Fruit fly (Drosophila melanogaster) whole organism, embryonic: ENCODE results near the gene CG31793.

ENCODE experiments used
- Bgb ChIP-seq: fragments of 200-800 bp; sonication (Bioruptor generic); IDR thresholded peaks from 2 replicates; pipeline ENCODE4 v1.3.6; 2022; ENCODE audit warnings: missing biosample characterization, missing genetic modification characterization; ENCODE audit not compliant: partially characterized antibody
- CG10274 ChIP-seq: fragments of 200-800 bp; sonication (Bioruptor generic); optimal IDR thresholded peaks from 3 replicates; lab custom pipeline; 2017; ENCODE audit warnings: missing biosample characterization, mild to moderate bottlenecking, missing genetic modification characterization
- CG10366 ChIP-seq: fragments of 200-800 bp; sonication (Bioruptor generic); IDR thresholded peaks from 2 replicates; pipeline ENCODE4 v1.3.6; 2022; ENCODE audit warnings: missing biosample characterization, missing genetic modification characterization
- CG11398 ChIP-seq: fragments of 200-800 bp; sonication (Bioruptor generic); optimal IDR thresholded peaks from 2 replicates; lab custom pipeline; 2016; ENCODE audit warnings: missing biosample characterization, missing genetic modification characterization
- CG13624 ChIP-seq: fragments of 200-800 bp; sonication (Bioruptor generic); optimal IDR thresholded peaks from 2 replicates; lab custom pipeline; 2016; ENCODE audit warnings: missing biosample characterization, missing genetic modification characterization
- CG15269 ChIP-seq: fragments of 200-800 bp; sonication (Bioruptor generic); optimal IDR thresholded peaks from 2 replicates; lab custom pipeline; 2018; ENCODE audit warnings: missing biosample characterization, mild to moderate bottlenecking, missing genetic modification characterization, moderate library complexity
- CG17802 ChIP-seq: fragments of 200-800 bp; sonication (Bioruptor generic); optimal IDR thresholded peaks from 2 replicates; lab custom pipeline; 2018; ENCODE audit warnings: missing biosample characterization, mild to moderate bottlenecking, missing genetic modification characterization, moderate library complexity
- CG2889 ChIP-seq: fragments of 200-800 bp; sonication (Bioruptor generic); IDR thresholded peaks from 3 replicates; pipeline ENCODE4 v1.3.6; 2022; ENCODE audit warnings: missing biosample characterization, missing genetic modification characterization
- CG32772 ChIP-seq: fragments of 200-800 bp; sonication (Bioruptor generic); IDR thresholded peaks from 2 replicates; pipeline ENCODE4 v1.3.6; 2022; ENCODE audit warnings: missing biosample characterization, missing genetic modification characterization
- CG3407 ChIP-seq: fragments of 200-800 bp; sonication (Bioruptor generic); optimal IDR thresholded peaks from 2 replicates; lab custom pipeline; 2018; ENCODE audit warnings: missing biosample characterization, mild to moderate bottlenecking, missing genetic modification characterization
- CG4404 ChIP-seq: fragments of 200-800 bp; sonication (Bioruptor generic); IDR thresholded peaks from 2 replicates; pipeline ENCODE4 v1.3.6; 2022; ENCODE audit warnings: missing biosample characterization, missing genetic modification characterization
- CG4424 ChIP-seq: fragments of 200-800 bp; sonication (Bioruptor generic); optimal IDR thresholded peaks from 3 replicates; lab custom pipeline; 2016; ENCODE audit warnings: missing biosample characterization, missing genetic modification characterization
- CG6272 ChIP-seq: fragments of 200-800 bp; sonication (Bioruptor generic); IDR thresholded peaks from 2 replicates; pipeline ENCODE4 v1.3.6; 2022; ENCODE audit warnings: missing biosample characterization, missing genetic modification characterization
- CG6683 ChIP-seq: fragments of 200-800 bp; sonication (Bioruptor generic); optimal IDR thresholded peaks from 2 replicates; lab custom pipeline; 2017; ENCODE audit warnings: missing biosample characterization, mild to moderate bottlenecking, missing genetic modification characterization, missing genetic modification reagents
- CG6813 ChIP-seq: fragments of 200-800 bp; sonication (Bioruptor generic); optimal IDR thresholded peaks from 2 replicates; lab custom pipeline; 2017; ENCODE audit warnings: missing biosample characterization, missing genetic modification characterization, mild to moderate bottlenecking, moderate library complexity, missing genetic modification reagents
- CG7745 ChIP-seq: fragments of 200-800 bp; sonication (Bioruptor generic); optimal IDR thresholded peaks from 2 replicates; lab custom pipeline; 2018; ENCODE audit warnings: missing biosample characterization, mild to moderate bottlenecking, missing genetic modification characterization, moderate library complexity
- CG7987 ChIP-seq: fragments of 200-800 bp; sonication (Bioruptor generic); optimal IDR thresholded peaks from 2 replicates; lab custom pipeline; 2018; ENCODE audit warnings: missing biosample characterization, mild to moderate bottlenecking, missing genetic modification characterization, moderate library complexity
- CG9797 ChIP-seq: fragments of 200-800 bp; sonication (Bioruptor generic); optimal IDR thresholded peaks from 3 replicates; lab custom pipeline; 2018; ENCODE audit warnings: missing biosample characterization, mild to moderate bottlenecking, missing genetic modification characterization
- CG9817 ChIP-seq: fragments of 200-800 bp; sonication (Bioruptor generic); optimal IDR thresholded peaks from 2 replicates; lab custom pipeline; 2018; ENCODE audit warnings: missing biosample characterization, mild to moderate bottlenecking, missing genetic modification characterization, moderate library complexity
- Deaf1 ChIP-seq: fragments of 200-800 bp; optimal IDR thresholded peaks from 3 replicates; lab custom pipeline; 2019; ENCODE audit warnings: missing biosample characterization, mild to moderate bottlenecking, missing genetic modification characterization, moderate library complexity
- Dip2 ChIP-seq: fragments of 200-800 bp; sonication (Bioruptor generic); IDR thresholded peaks from 2 replicates; pipeline ENCODE4 v1.3.6; 2022; ENCODE audit warnings: missing biosample characterization, missing genetic modification characterization
- Doc3 ChIP-seq: fragments of 200-800 bp; sonication (Bioruptor generic); IDR thresholded peaks from 3 replicates; pipeline ENCODE4 v1.3.6; 2022; ENCODE audit warnings: missing biosample characterization, missing genetic modification characterization; ENCODE audit not compliant: partially characterized antibody
- Dref ChIP-seq: fragments of 200-800 bp; sonication (Bioruptor generic); IDR thresholded peaks from 2 replicates; pipeline ENCODE4 v1.3.6; 2022; ENCODE audit warnings: missing biosample characterization, missing genetic modification characterization
- HmgD ChIP-seq: fragments of 200-800 bp; sonication (Bioruptor generic); optimal IDR thresholded peaks from 3 replicates; lab custom pipeline; 2016; ENCODE audit warnings: missing biosample characterization, missing genetic modification characterization
- HmgZ ChIP-seq: fragments of 200-800 bp; sonication (Bioruptor generic); optimal IDR thresholded peaks from 2 replicates; lab custom pipeline; 2018; ENCODE audit warnings: missing biosample characterization, mild to moderate bottlenecking, missing genetic modification characterization
- Lpt ChIP-seq: fragments of >200 bp; optimal IDR thresholded peaks from 2 replicates; lab custom pipeline; 2018; ENCODE audit warnings: missing biosample characterization, missing genetic modification characterization
- Max ChIP-seq: fragments of 200-800 bp; sonication (Bioruptor generic); optimal IDR thresholded peaks from 2 replicates; lab custom pipeline; 2016; ENCODE audit warnings: missing biosample characterization, mild to moderate bottlenecking, missing genetic modification characterization
- Meics ChIP-seq: fragments of 200-800 bp; sonication (Bioruptor generic); optimal IDR thresholded peaks from 2 replicates; lab custom pipeline; 2017; ENCODE audit warnings: missing biosample characterization, mild to moderate bottlenecking, missing genetic modification characterization
- Mes4 ChIP-seq: fragments of 200-800 bp; sonication (Bioruptor generic); optimal IDR thresholded peaks from 2 replicates; lab custom pipeline; 2016; ENCODE audit warnings: missing biosample characterization, missing genetic modification characterization
- Oaz ChIP-seq: fragments of 200-800 bp; sonication (Bioruptor generic); IDR thresholded peaks from 2 replicates; pipeline ENCODE4 v1.3.6; 2022; ENCODE audit warnings: missing biosample characterization, missing genetic modification characterization
- Oli ChIP-seq: fragments of 200-800 bp; sonication (Bioruptor generic); optimal IDR thresholded peaks from 2 replicates; lab custom pipeline; 2018; ENCODE audit warnings: missing biosample characterization, mild to moderate bottlenecking, missing genetic modification characterization, moderate library complexity
- Tbp ChIP-seq: fragments of >200 bp; optimal IDR thresholded peaks from 2 replicates; lab custom pipeline; 2018; ENCODE audit warnings: missing biosample characterization, missing genetic modification characterization
- Vsx1 ChIP-seq: fragments of 200-800 bp; sonication (Bioruptor generic); optimal IDR thresholded peaks from 2 replicates; lab custom pipeline; 2017; ENCODE audit warnings: missing biosample characterization, mild to moderate bottlenecking, missing genetic modification characterization, missing genetic modification reagents
- abd-A ChIP-seq: fragments of 200-800 bp; sonication (Bioruptor generic); optimal IDR thresholded peaks from 3 replicates; lab custom pipeline; 2019; ENCODE audit warnings: missing biosample characterization, mild to moderate bottlenecking, missing genetic modification characterization, moderate library complexity
- ash1 ChIP-seq: fragments of 200-800 bp; sonication (Bioruptor generic); optimal IDR thresholded peaks from 2 replicates; lab custom pipeline; 2018; ENCODE audit warnings: missing biosample characterization, mild to moderate bottlenecking, missing genetic modification characterization
- br ChIP-seq: fragments of >200 bp; optimal IDR thresholded peaks from 2 replicates; lab custom pipeline; 2017
- croc ChIP-seq: fragments of 200-800 bp; sonication (Bioruptor generic); conservative IDR thresholded peaks from 3 replicates; pipeline ENCODE4 v1.3.6; 2022; ENCODE audit warnings: missing biosample characterization, missing genetic modification characterization
- crol ChIP-seq: fragments of 200-800 bp; sonication (Bioruptor generic); IDR thresholded peaks from 2 replicates; pipeline ENCODE4 v1.3.6; 2022; ENCODE audit warnings: missing biosample characterization, missing genetic modification characterization
- dmrt99B ChIP-seq: fragments of 200-800 bp; sonication (Bioruptor generic); optimal IDR thresholded peaks from 2 replicates; lab custom pipeline; 2018; ENCODE audit warnings: missing biosample characterization, mild to moderate bottlenecking, missing genetic modification characterization, moderate library complexity
- fd96Cb ChIP-seq: fragments of 200-800 bp; sonication (Bioruptor generic); optimal IDR thresholded peaks from 2 replicates; lab custom pipeline; 2018; ENCODE audit warnings: missing biosample characterization, mild to moderate bottlenecking, missing genetic modification characterization, moderate library complexity
- fru ChIP-seq: fragments of >200 bp; optimal IDR thresholded peaks from 2 replicates; lab custom pipeline; 2017
- gsb ChIP-seq: fragments of 200-800 bp; sonication (Bioruptor generic); IDR thresholded peaks from 2 replicates; pipeline ENCODE4 v1.3.6; 2022; ENCODE audit warnings: missing biosample characterization, missing genetic modification characterization
- ham ChIP-seq: fragments of 200-800 bp; sonication (Bioruptor generic); IDR thresholded peaks from 2 replicates; pipeline ENCODE4 v1.3.6; 2022; ENCODE audit warnings: missing biosample characterization, missing genetic modification characterization
- lbe ChIP-seq: fragments of 200-800 bp; sonication (Bioruptor generic); optimal IDR thresholded peaks from 2 replicates; lab custom pipeline; 2016; ENCODE audit warnings: missing biosample characterization, mild to moderate bottlenecking, missing genetic modification characterization
- nerfin-2 ChIP-seq: fragments of 200-800 bp; sonication (Bioruptor generic); IDR thresholded peaks from 2 replicates; pipeline ENCODE4 v1.3.6; 2022; ENCODE audit warnings: missing biosample characterization, missing genetic modification characterization; ENCODE audit not compliant: partially characterized antibody
- oc ChIP-seq: fragments of 200-800 bp; sonication (Bioruptor generic); optimal IDR thresholded peaks from 2 replicates; lab custom pipeline; 2018; ENCODE audit warnings: missing biosample characterization, mild to moderate bottlenecking, missing genetic modification characterization, moderate library complexity
- otp ChIP-seq: fragments of 200-800 bp; sonication (Bioruptor generic); IDR thresholded peaks from 3 replicates; pipeline ENCODE4, ENCODE4 v1.3.6; 2022; ENCODE audit warnings: missing biosample characterization, missing genetic modification characterization
- pros ChIP-seq: fragments of 200-800 bp; sonication (Bioruptor generic); optimal IDR thresholded peaks from 3 replicates; lab custom pipeline; 2019; ENCODE audit warnings: missing biosample characterization, mild to moderate bottlenecking, missing genetic modification characterization, moderate library complexity
- psq ChIP-seq: fragments of 200-800 bp; sonication (Bioruptor generic); optimal IDR thresholded peaks from 2 replicates; lab custom pipeline; 2017; ENCODE audit warnings: missing biosample characterization, missing genetic modification characterization
- shn ChIP-seq: fragments of 200-800 bp; sonication (Bioruptor generic); optimal IDR thresholded peaks from 3 replicates; lab custom pipeline; 2016; ENCODE audit warnings: missing biosample characterization, missing genetic modification characterization
- sim ChIP-seq: fragments of 200-800 bp; sonication (Bioruptor generic); IDR thresholded peaks from 2 replicates; pipeline ENCODE4 v1.3.6; 2022; ENCODE audit warnings: missing biosample characterization, missing genetic modification characterization

The CG31793 gene

DNA sequence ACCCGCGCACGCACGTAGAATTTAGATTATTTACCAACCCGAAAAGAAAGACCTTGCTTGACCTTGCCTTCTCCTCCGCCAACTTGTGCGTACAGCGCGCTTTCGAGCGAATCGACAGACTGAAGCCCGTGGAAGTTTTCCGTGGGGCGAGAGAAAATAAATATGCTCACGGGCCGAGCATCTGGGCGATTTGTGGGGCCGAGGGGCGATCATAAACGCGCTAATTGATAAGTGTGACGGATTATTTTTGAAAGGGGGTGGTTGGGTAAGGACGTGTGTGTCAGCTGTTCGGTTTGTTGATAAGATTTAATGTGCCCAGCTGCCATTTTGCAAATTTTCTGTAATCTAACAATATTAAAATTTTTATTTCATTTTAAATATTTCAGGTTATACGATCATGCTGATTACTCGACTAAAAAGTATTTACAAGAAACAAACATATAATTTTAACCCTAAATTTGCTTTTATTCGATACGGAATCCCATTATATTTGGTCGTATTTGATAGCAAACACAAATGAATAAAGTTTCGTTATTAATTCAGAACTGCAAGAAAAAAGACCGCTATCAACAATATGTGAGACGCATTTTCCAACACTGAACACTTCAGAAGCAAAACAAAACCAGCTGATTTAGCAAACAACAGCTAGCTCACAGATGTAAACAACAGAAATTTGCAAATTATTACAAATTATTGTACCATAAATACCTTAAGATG lies 28.9 kb upstream of the CG31793 start, which contains the start of the genes L2HGDH and CG10431 (continued):
- no peak for TF ChIP-seq Doc3
- TF ChIP-seq abd-A (tag; lab: Kevin White, UChicago): peak; percentile 94
- no peak for TF ChIP-seq fru
- peak; percentile 74 for TF ChIP-seq CG7987 (GFP tag; lab: Kevin White, UChicago)
- TF ChIP-seq CG6813 (GFP tag; lab: Kevin White, UChicago): peak; percentile 41
- TF ChIP-seq Deaf1 (tag; lab: Kevin White, UChicago): peak; percentile 85
- TF ChIP-seq HmgD (GFP tag; lab: Kevin White, UChicago): no peak
- peak; percentile 30; the same call in 1 of the 2 replicates for TF ChIP-seq Bgb
- TF ChIP-seq CG15269 (tag; lab: Kevin White, UChicago): peak; percentile 62
- TF ChIP-seq CG13624 (GFP tag; lab: Kevin White, UChicago): no peak
- TF ChIP-seq ash1 (GFP tag; lab: Kevin White, UChicago): no peak
- TF ChIP-seq ham (GFP tag; lab: Robert Waterston, UW): no peak
- TF ChIP-seq Mes4 (GFP tag; lab: Kevin White, UChicago): no peak
- TF ChIP-seq CG17802 (tag; lab: Kevin White, UChicago): no peak
- TF ChIP-seq CG7745 (tag; lab: Kevin White, UChicago): no peak
- peak; percentile 88 for TF ChIP-seq pros
- TF ChIP-seq otp (GFP tag; lab: Robert Waterston, UW): peak; percentile 89
- no peak for TF ChIP-seq CG10274 (GFP tag; lab: Kevin White, UChicago)
- no peak for TF ChIP-seq CG10366 (GFP tag; lab: Robert Waterston, UW)
- no peak for TF ChIP-seq CG4404
- TF ChIP-seq br (lab: Kevin White, UChicago): no peak
- TF ChIP-seq CG6272 (GFP tag; lab: Robert Waterston, UW): no peak
- peak; percentile 99 for TF ChIP-seq crol
- TF ChIP-seq CG3407: no peak
- no peak for TF ChIP-seq psq
- no peak for TF ChIP-seq CG32772 (GFP tag; lab: Robert Waterston, UW)
- TF ChIP-seq CG2889 (GFP tag; lab: Robert Waterston, UW): no peak
- TF ChIP-seq Lpt (GFP tag; lab: Kevin White, UChicago): no peak
- TF ChIP-seq Max (GFP tag; lab: Kevin White, UChicago): peak; percentile 72
- no peak for TF ChIP-seq CG11398 (GFP tag; lab: Kevin White, UChicago)
- TF ChIP-seq Meics (GFP tag; lab: Kevin White, UChicago): peak; percentile 72
- TF ChIP-seq Oli: peak; percentile 53
- no peak for TF ChIP-seq Oaz (GFP tag; lab: Robert Waterston, UW)
- no peak for TF ChIP-seq gsb (GFP tag; lab: Robert Waterston, UW)
- TF ChIP-seq HmgZ (tag; lab: Kevin White, UChicago): peak; percentile 51
- no peak for TF ChIP-seq Dref (GFP tag; lab: Robert Waterston, UW)
- peak; percentile 76 for TF ChIP-seq CG4424
- TF ChIP-seq nerfin-2 (GFP tag; lab: Robert Waterston, UW): no peak
- peak; percentile 34 for TF ChIP-seq CG9817 (tag; lab: Kevin White, UChicago)
- peak; percentile 60 for TF ChIP-seq dmrt99B
- no peak for TF ChIP-seq shn (GFP tag; lab: Kevin White, UChicago)
- no peak for TF ChIP-seq Dip2
- peak; percentile 72 for TF ChIP-seq Vsx1 (GFP tag; lab: Kevin White, UChicago)
- TF ChIP-seq lbe (GFP tag; lab: Kevin White, UChicago): peak; percentile 77
- TF ChIP-seq CG6683: no peak
- TF ChIP-seq oc: peak; percentile 60
- no peak for TF ChIP-seq Tbp (GFP tag; lab: Kevin White, UChicago)
- TF ChIP-seq CG9797 (GFP tag; lab: Kevin White, UChicago): peak; percentile 65
- peak; percentile 29 for TF ChIP-seq fd96Cb (tag; lab: Kevin White, UChicago)
- peak; percentile 14; the same call in 1 of the 2 replicates for TF ChIP-seq sim (GFP tag; lab: Robert Waterston, UW)
- TF ChIP-seq croc: no peak
